Worm (Caenorhabditis elegans) whole organism, late embryonic: ENCODE data around the gene abu-13.
A peak's percentile ranks its signal among the peaks of the same experiment; 100 is the strongest.

ENCODE experiments used
- C08G9.2 ChIP-seq: sonication (generic microtip); optimal IDR thresholded peaks from 2 replicates; lab custom pipeline; 2016; ENCODE audit warnings: mild to moderate bottlenecking, missing genetic modification characterization, moderate library complexity, missing compliant biosample characterization
- K02D7.2 ChIP-seq: sonication (generic microtip); optimal IDR thresholded peaks from 2 replicates; lab custom pipeline; 2017; ENCODE audit warnings: mild to moderate bottlenecking, missing genetic modification characterization, missing compliant biosample characterization
- K09A11.1 ChIP-seq: sonication (generic microtip); optimal IDR thresholded peaks from 2 replicates; lab custom pipeline; 2017; ENCODE audit warnings: antibody characterized with exemption, mild to moderate bottlenecking, missing genetic modification characterization, missing compliant biosample characterization; ENCODE audit not compliant: insufficient read depth
- Y22D7AL.16 ChIP-seq: sonication (generic microtip); optimal IDR thresholded peaks from 2 replicates; lab custom pipeline; 2016; ENCODE audit warnings: missing genetic modification characterization, missing compliant biosample characterization
- ahr-1 ChIP-seq: sonication (generic microtip); optimal IDR thresholded peaks from 2 replicates; lab custom pipeline; 2016; ENCODE audit warnings: missing genetic modification characterization, missing compliant biosample characterization
- ama-1 ChIP-seq: fragments of 150-350 bp; optimal IDR thresholded peaks from 2 replicates; lab custom pipeline; 2014
- ceh-22 ChIP-seq: sonication (generic microtip); optimal IDR thresholded peaks from 2 replicates; lab custom pipeline; 2017; ENCODE audit warnings: missing biosample characterization, missing genetic modification characterization
- ceh-30 ChIP-seq: fragments of 150-350 bp; optimal IDR thresholded peaks from 2 replicates; lab custom pipeline; 2014; ENCODE audit warnings: missing biosample characterization, missing genetic modification characterization
- ceh-34 ChIP-seq: sonication (generic microtip); optimal IDR thresholded peaks from 2 replicates; lab custom pipeline; 2016; ENCODE audit warnings: mild to moderate bottlenecking, missing genetic modification characterization, missing compliant biosample characterization
- ceh-48 ChIP-seq: sonication (generic microtip); optimal IDR thresholded peaks from 2 replicates; lab custom pipeline; 2016; ENCODE audit warnings: missing genetic modification characterization, inconsistent platforms, missing compliant biosample characterization
- ceh-6 ChIP-seq: fragments of 200-800 bp; sonication (Bioruptor generic); optimal IDR thresholded peaks from 2 replicates; lab custom pipeline; 2018; ENCODE audit warnings: mild to moderate bottlenecking, missing genetic modification characterization, missing compliant biosample characterization
- che-1 ChIP-seq: sonication (generic microtip); optimal IDR thresholded peaks from 2 replicates; lab custom pipeline; 2016; ENCODE audit warnings: mild to moderate bottlenecking, missing genetic modification characterization, missing compliant biosample characterization
- dmd-4 ChIP-seq: sonication (generic microtip); optimal IDR thresholded peaks from 2 replicates; lab custom pipeline; 2016; ENCODE audit warnings: borderline replicate concordance, missing genetic modification characterization, missing compliant biosample characterization
- ets-4 ChIP-seq: sonication (generic microtip); optimal IDR thresholded peaks from 2 replicates; lab custom pipeline; 2016; ENCODE audit warnings: missing genetic modification characterization, missing compliant biosample characterization
- eyg-1 ChIP-seq: sonication (generic microtip); optimal IDR thresholded peaks from 2 replicates; lab custom pipeline; 2016; ENCODE audit warnings: missing genotype, missing genetic modification characterization, missing compliant biosample characterization
- fax-1 ChIP-seq: sonication (generic microtip); optimal IDR thresholded peaks from 2 replicates; lab custom pipeline; 2016; ENCODE audit warnings: missing genotype, missing genetic modification characterization, missing compliant biosample characterization
- fkh-10 ChIP-seq: fragments of 150-350 bp; optimal IDR thresholded peaks from 2 replicates; lab custom pipeline; 2014; ENCODE audit warnings: missing biosample characterization, missing genetic modification reagents, missing genetic modification characterization
- fkh-6 ChIP-seq: sonication (generic microtip); optimal IDR thresholded peaks from 2 replicates; lab custom pipeline; 2016; ENCODE audit warnings: missing genetic modification characterization, missing compliant biosample characterization
- gmeb-2 ChIP-seq: sonication (generic microtip); optimal IDR thresholded peaks from 2 replicates; lab custom pipeline; 2016; ENCODE audit warnings: missing genetic modification characterization, inconsistent platforms, missing compliant biosample characterization
- hlh-13 ChIP-seq: fragments of 200-800 bp; sonication (Bioruptor generic); optimal IDR thresholded peaks from 2 replicates; lab custom pipeline; 2018; ENCODE audit warnings: mild to moderate bottlenecking, missing genetic modification characterization, missing compliant biosample characterization
- hlh-15 ChIP-seq: sonication (generic microtip); optimal IDR thresholded peaks from 2 replicates; lab custom pipeline; 2016; ENCODE audit warnings: missing genetic modification characterization, missing compliant biosample characterization
- hlh-30 ChIP-seq: sonication (generic microtip); optimal IDR thresholded peaks from 2 replicates; lab custom pipeline; 2017; ENCODE audit warnings: antibody characterized with exemption, missing genetic modification characterization, missing compliant biosample characterization; ENCODE audit not compliant: insufficient read depth
- hlh-6 ChIP-seq: sonication (generic microtip); optimal IDR thresholded peaks from 2 replicates; lab custom pipeline; 2016; ENCODE audit warnings: missing genotype, missing genetic modification characterization, missing compliant biosample characterization
- hlh-8 ChIP-seq: sonication (generic microtip); optimal IDR thresholded peaks from 2 replicates; lab custom pipeline; 2016; ENCODE audit warnings: missing genotype, missing genetic modification characterization, missing compliant biosample characterization
- lim-6 ChIP-seq: sonication (generic microtip); optimal IDR thresholded peaks from 2 replicates; lab custom pipeline; 2016; ENCODE audit warnings: missing genetic modification characterization, missing compliant biosample characterization
- mec-3 ChIP-seq: sonication (generic microtip); optimal IDR thresholded peaks from 2 replicates; lab custom pipeline; 2016; ENCODE audit warnings: borderline replicate concordance, missing genetic modification characterization, missing compliant biosample characterization
- nfya-1 ChIP-seq: sonication (generic microtip); optimal IDR thresholded peaks from 2 replicates; lab custom pipeline; 2017; ENCODE audit warnings: missing genetic modification characterization, mild to moderate bottlenecking, missing compliant biosample characterization, antibody characterized with exemption, moderate library complexity
- nhr-232 ChIP-seq: sonication (generic microtip); optimal IDR thresholded peaks from 2 replicates; lab custom pipeline; 2016; ENCODE audit warnings: missing genetic modification characterization, missing compliant biosample characterization
- npax-4 ChIP-seq: sonication (generic microtip); optimal IDR thresholded peaks from 2 replicates; lab custom pipeline; 2016; ENCODE audit warnings: missing genetic modification characterization, missing compliant biosample characterization
- pat-9 ChIP-seq: fragments of 200-800 bp; sonication (Bioruptor generic); optimal IDR thresholded peaks from 2 replicates; lab custom pipeline; 2018; ENCODE audit warnings: mild to moderate bottlenecking, missing genetic modification characterization, moderate library complexity, missing compliant biosample characterization
- pha-2 ChIP-seq: sonication (generic microtip); optimal IDR thresholded peaks from 2 replicates; lab custom pipeline; 2017; ENCODE audit warnings: mild to moderate bottlenecking, missing genetic modification characterization, missing compliant biosample characterization
- pha-4 ChIP-seq: fragments of 150-350 bp; optimal IDR thresholded peaks from 2 replicates; lab custom pipeline; 2018; ENCODE audit warnings: missing biosample characterization, missing genetic modification reagents, missing genetic modification characterization
- pros-1 ChIP-seq: fragments of 150-350 bp; optimal IDR thresholded peaks from 2 replicates; lab custom pipeline; 2014; ENCODE audit warnings: missing biosample characterization, missing genetic modification reagents, missing genetic modification characterization
- ref-2 ChIP-seq: sonication (generic microtip); optimal IDR thresholded peaks from 2 replicates; lab custom pipeline; 2016; ENCODE audit warnings: missing genetic modification characterization, missing compliant biosample characterization
- rnt-1 ChIP-seq: sonication (generic microtip); optimal IDR thresholded peaks from 2 replicates; lab custom pipeline; 2016; ENCODE audit warnings: missing genetic modification characterization, missing compliant biosample characterization
- sdc-2 ChIP-seq: sonication (generic microtip); optimal IDR thresholded peaks from 2 replicates; lab custom pipeline; 2016; ENCODE audit warnings: missing genotype, missing genetic modification characterization, missing compliant biosample characterization
- sox-2 ChIP-seq: fragments of 200-800 bp; sonication (Bioruptor generic); IDR thresholded peaks from 2 replicates; pipeline ENCODE4 v1.3.6; 2022; ENCODE audit warnings: missing genetic modification reagents, missing genetic modification characterization, missing compliant biosample characterization
- sox-4 ChIP-seq: sonication (generic microtip); optimal IDR thresholded peaks from 2 replicates; lab custom pipeline; 2017; ENCODE audit warnings: mild to moderate bottlenecking, missing genetic modification characterization, inconsistent platforms, missing compliant biosample characterization
- tbx-7 ChIP-seq: sonication (generic microtip); optimal IDR thresholded peaks from 2 replicates; lab custom pipeline; 2016; ENCODE audit warnings: missing genotype, missing genetic modification characterization, missing compliant biosample characterization
- unc-3 ChIP-seq, 2 experiments: fragments of 200-800 bp in 1 of 2; sonication (Bioruptor generic) in 1 of 2; sonication (generic microtip) in 1 of 2; conservative IDR thresholded peaks in 1 of 2; optimal IDR thresholded peaks in 1 of 2; 2 replicates each; pipeline versions ENCODE4 v1.3.6 to Lab custom; 2016 to 2022; ENCODE audit warnings: missing compliant biosample characterization in 2 of 2, missing genetic modification characterization in 2 of 2, missing genetic modification reagents in 1 of 2
- unc-42 ChIP-seq: sonication (generic microtip); optimal IDR thresholded peaks from 2 replicates; lab custom pipeline; 2016; ENCODE audit warnings: missing genotype, missing genetic modification characterization, missing compliant biosample characterization
- unc-55 ChIP-seq: sonication (generic microtip); optimal IDR thresholded peaks from 2 replicates; lab custom pipeline; 2017; ENCODE audit warnings: missing biosample characterization, missing genetic modification reagents, missing genetic modification characterization
- unc-86 ChIP-seq: sonication (generic microtip); optimal IDR thresholded peaks from 2 replicates; lab custom pipeline; 2016; ENCODE audit warnings: missing genetic modification characterization, missing compliant biosample characterization
- zip-5 ChIP-seq: sonication (generic microtip); optimal IDR thresholded peaks from 2 replicates; lab custom pipeline; 2016; ENCODE audit warnings: missing genetic modification characterization, missing compliant biosample characterization
- ztf-16 ChIP-seq: sonication (generic microtip); optimal IDR thresholded peaks from 2 replicates; lab custom pipeline; 2017; ENCODE audit warnings: missing genetic modification characterization, missing compliant biosample characterization

Gene abu-13

ce11 chrIII:6978875-6979274, 33.2 kb upstream of the abu-13 start (continued):
- TF ChIP-seq pat-9 (peak; percentile 10), unc-55 (GFP tag; lab: Kevin White, UChicago) (peak; percentile 100), pha-2 (tag; lab: Kevin White, UChicago) (no peak)

- no peak for TF ChIP-seq hlh-30 (tag; lab: Kevin White, UChicago)
- no peak for TF ChIP-seq pha-4 (tag; lab: Kevin White, UChicago)
- no peak for TF ChIP-seq nfya-1 (tag; lab: Kevin White, UChicago)
- TF ChIP-seq eyg-1 = no peak
- TF ChIP-seq Y22D7AL.16 = no peak
- TF ChIP-seq dmd-4 = no peak
- TF ChIP-seq C08G9.2 = no peak
- no peak for TF ChIP-seq tbx-7 (tag; lab: Kevin White, UChicago)
- no peak for TF ChIP-seq ceh-30 (tag; lab: Kevin White, UChicago)
Measured at ce11 chrIII:6974952-6975351, 29.3 kb upstream of the abu-13 start.

ce11 chrIII:6973682-6974081, 28.0 kb upstream of the abu-13 start, which contains the start of gene F31E3.2:
Gene F31E3.2 (plus strand): TSS chrIII:6973982.
- peak; percentile 22 for TF ChIP-seq ceh-48 (tag; lab: Kevin White, UChicago)
- TF ChIP-seq unc-42 (tag; lab: Kevin White, UChicago) = no peak
- no peak for TF ChIP-seq lim-6 (tag; lab: Kevin White, UChicago)

- peak; percentile 48; the same call in 1 of the 2 replicates for TF ChIP-seq sox-2 (GFP tag; lab: Robert Waterston, UW)
- no peak for TF ChIP-seq ama-1 (lab: Kevin White, UChicago)
- no peak for TF ChIP-seq hlh-13 (GFP tag; lab: Kevin White, UChicago)
- TF ChIP-seq ahr-1 (tag; lab: Kevin White, UChicago) = no peak
- no peak for TF ChIP-seq nhr-232 (tag; lab: Kevin White, UChicago)
- TF ChIP-seq ref-2 (tag; lab: Kevin White, UChicago) = peak; percentile 77
- TF ChIP-seq ceh-6 = peak; percentile 6
- no peak for TF ChIP-seq che-1 (tag; lab: Kevin White, UChicago)
- peak; percentile 97 for TF ChIP-seq nfya-1 (tag; lab: Kevin White, UChicago)
- TF ChIP-seq fkh-10 = no peak
- TF ChIP-seq unc-55 (GFP tag; lab: Kevin White, UChicago) = peak; percentile 95
- TF ChIP-seq ceh-34 (tag; lab: Kevin White, UChicago) = peak; percentile 73
- peak; percentile 29 for TF ChIP-seq fax-1 (tag; lab: Kevin White, UChicago)
- TF ChIP-seq pros-1 (tag; lab: Kevin White, UChicago) = peak; percentile 68
- TF ChIP-seq sox-4 = peak; percentile 36
- no peak for TF ChIP-seq pha-4 (tag; lab: Kevin White, UChicago)
- peak; percentile 94 for TF ChIP-seq hlh-30 (tag; lab: Kevin White, UChicago)
- peak; percentile 65 for TF ChIP-seq ets-4 (tag; lab: Kevin White, UChicago)
- peak; percentile 44; the same call in 1 of the 2 replicates for TF ChIP-seq unc-3 (GFP tag; conservative IDR thresholded peaks at IDR 0.05; lab: Robert Waterston, UW)
- no peak for TF ChIP-seq unc-3 (tag; optimal IDR thresholded peaks at IDR 0.05; lab: Kevin White, UChicago)
- peak; percentile 19 for TF ChIP-seq hlh-8 (tag; lab: Kevin White, UChicago)
- TF ChIP-seq zip-5 = peak; percentile 24
- TF ChIP-seq unc-86 (tag; lab: Kevin White, UChicago) = peak; percentile 68
- peak; percentile 83 for TF ChIP-seq unc-42 (tag; lab: Kevin White, UChicago)
- peak; percentile 63 for TF ChIP-seq K09A11.1 (tag; lab: Kevin White, UChicago)
- TF ChIP-seq fkh-6 (tag; lab: Kevin White, UChicago) = no peak
- no peak for TF ChIP-seq hlh-15 (tag; lab: Kevin White, UChicago)
- TF ChIP-seq ztf-16 (tag; lab: Kevin White, UChicago) = peak; percentile 7
- TF ChIP-seq Y22D7AL.16 = no peak
- peak; percentile 22 for TF ChIP-seq ceh-48 (tag; lab: Kevin White, UChicago)
- peak; percentile 2 for TF ChIP-seq K02D7.2 (tag; lab: Kevin White, UChicago)
- TF ChIP-seq mec-3 (tag; lab: Kevin White, UChicago) = no peak
- peak; percentile 34 for TF ChIP-seq rnt-1 (tag; lab: Kevin White, UChicago)
- no peak for TF ChIP-seq npax-4 (tag; lab: Kevin White, UChicago)
- no peak for TF ChIP-seq ceh-22 (tag; lab: Kevin White, UChicago)
- TF ChIP-seq sdc-2 (tag; lab: Kevin White, UChicago) = peak; percentile 19
- TF ChIP-seq hlh-6 (tag; lab: Kevin White, UChicago) = no peak
- peak; percentile 0 for TF ChIP-seq pha-2 (tag; lab: Kevin White, UChicago)
- peak; percentile 48 for TF ChIP-seq gmeb-2
Measured at ce11 chrIII:6971662-6972284, 26.1 kb upstream of the abu-13 start, which contains the start of the genes eef-1A.1 and rfc-4. Gene eef-1A.1 (minus strand): TSS chrIII:6971712. Gene rfc-4 (plus strand): TSS chrIII:6972253.
